Worm (Caenorhabditis elegans) whole organism, late embryonic: ENCODE results near the gene M163.21.

Experiments
- K02D7.2 ChIP-seq: sonication (generic microtip); optimal IDR thresholded peaks from 2 replicates; lab custom pipeline; 2017; ENCODE audit warnings: mild to moderate bottlenecking, missing genetic modification characterization, missing compliant biosample characterization
- K09A11.1 ChIP-seq: sonication (generic microtip); optimal IDR thresholded peaks from 2 replicates; lab custom pipeline; 2017; ENCODE audit warnings: antibody characterized with exemption, mild to moderate bottlenecking, missing genetic modification characterization, missing compliant biosample characterization; ENCODE audit not compliant: insufficient read depth
- T23F11.4 ChIP-seq: fragments of 200-800 bp; sonication (Bioruptor generic); optimal IDR thresholded peaks from 2 replicates; lab custom pipeline; 2018; ENCODE audit warnings: mild to moderate bottlenecking, missing genetic modification characterization, missing compliant biosample characterization
- Y22D7AL.16 ChIP-seq: sonication (generic microtip); optimal IDR thresholded peaks from 2 replicates; lab custom pipeline; 2016; ENCODE audit warnings: missing genetic modification characterization, missing compliant biosample characterization
- ama-1 ChIP-seq: fragments of 150-350 bp; optimal IDR thresholded peaks from 2 replicates; lab custom pipeline; 2014
- ceh-14 ChIP-seq: sonication (generic microtip); optimal IDR thresholded peaks from 2 replicates; lab custom pipeline; 2016; ENCODE audit warnings: missing genotype, missing genetic modification characterization, missing compliant biosample characterization
- ceh-18 ChIP-seq: sonication (generic microtip); optimal IDR thresholded peaks from 2 replicates; lab custom pipeline; 2016; ENCODE audit warnings: missing genetic modification characterization, missing compliant biosample characterization
- ceh-22 ChIP-seq: sonication (generic microtip); optimal IDR thresholded peaks from 2 replicates; lab custom pipeline; 2017; ENCODE audit warnings: missing biosample characterization, missing genetic modification characterization
- ceh-24 ChIP-seq: sonication (generic microtip); optimal IDR thresholded peaks from 2 replicates; lab custom pipeline; 2016; ENCODE audit warnings: mild to moderate bottlenecking, missing genetic modification characterization, missing compliant biosample characterization
- ceh-30 ChIP-seq: fragments of 150-350 bp; optimal IDR thresholded peaks from 2 replicates; lab custom pipeline; 2014; ENCODE audit warnings: missing biosample characterization, missing genetic modification characterization
- ceh-34 ChIP-seq: sonication (generic microtip); optimal IDR thresholded peaks from 2 replicates; lab custom pipeline; 2016; ENCODE audit warnings: mild to moderate bottlenecking, missing genetic modification characterization, missing compliant biosample characterization
- ceh-48 ChIP-seq: sonication (generic microtip); optimal IDR thresholded peaks from 2 replicates; lab custom pipeline; 2016; ENCODE audit warnings: missing genetic modification characterization, inconsistent platforms, missing compliant biosample characterization
- ceh-9 ChIP-seq: sonication (generic microtip); optimal IDR thresholded peaks from 2 replicates; lab custom pipeline; 2016; ENCODE audit warnings: mild to moderate bottlenecking, missing genetic modification characterization, inconsistent platforms, missing compliant biosample characterization
- che-1 ChIP-seq: sonication (generic microtip); optimal IDR thresholded peaks from 2 replicates; lab custom pipeline; 2016; ENCODE audit warnings: mild to moderate bottlenecking, missing genetic modification characterization, missing compliant biosample characterization
- dve-1 ChIP-seq: sonication (generic microtip); optimal IDR thresholded peaks from 2 replicates; lab custom pipeline; 2017; ENCODE audit warnings: antibody characterized with exemption, mild to moderate bottlenecking, missing genetic modification characterization, missing compliant biosample characterization
- elt-2 ChIP-seq: sonication (generic microtip); optimal IDR thresholded peaks from 2 replicates; lab custom pipeline; 2016; ENCODE audit warnings: missing genetic modification reagents, missing genetic modification characterization, missing compliant biosample characterization
- elt-4 ChIP-seq: sonication (generic microtip); optimal IDR thresholded peaks from 2 replicates; lab custom pipeline; 2016; ENCODE audit warnings: missing genetic modification characterization, missing compliant biosample characterization
- ets-4 ChIP-seq: sonication (generic microtip); optimal IDR thresholded peaks from 2 replicates; lab custom pipeline; 2016; ENCODE audit warnings: missing genetic modification characterization, missing compliant biosample characterization
- eyg-1 ChIP-seq: sonication (generic microtip); optimal IDR thresholded peaks from 2 replicates; lab custom pipeline; 2016; ENCODE audit warnings: missing genotype, missing genetic modification characterization, missing compliant biosample characterization
- fax-1 ChIP-seq: sonication (generic microtip); optimal IDR thresholded peaks from 2 replicates; lab custom pipeline; 2016; ENCODE audit warnings: missing genotype, missing genetic modification characterization, missing compliant biosample characterization
- fkh-10 ChIP-seq: fragments of 150-350 bp; optimal IDR thresholded peaks from 2 replicates; lab custom pipeline; 2014; ENCODE audit warnings: missing biosample characterization, missing genetic modification reagents, missing genetic modification characterization
- fkh-6 ChIP-seq: sonication (generic microtip); optimal IDR thresholded peaks from 2 replicates; lab custom pipeline; 2016; ENCODE audit warnings: missing genetic modification characterization, missing compliant biosample characterization
- hlh-13 ChIP-seq: fragments of 200-800 bp; sonication (Bioruptor generic); optimal IDR thresholded peaks from 2 replicates; lab custom pipeline; 2018; ENCODE audit warnings: mild to moderate bottlenecking, missing genetic modification characterization, missing compliant biosample characterization
- hlh-30 ChIP-seq: sonication (generic microtip); optimal IDR thresholded peaks from 2 replicates; lab custom pipeline; 2017; ENCODE audit warnings: antibody characterized with exemption, missing genetic modification characterization, missing compliant biosample characterization; ENCODE audit not compliant: insufficient read depth
- hlh-6 ChIP-seq: sonication (generic microtip); optimal IDR thresholded peaks from 2 replicates; lab custom pipeline; 2016; ENCODE audit warnings: missing genotype, missing genetic modification characterization, missing compliant biosample characterization
- lim-6 ChIP-seq: sonication (generic microtip); optimal IDR thresholded peaks from 2 replicates; lab custom pipeline; 2016; ENCODE audit warnings: missing genetic modification characterization, missing compliant biosample characterization
- lin-11 ChIP-seq: fragments of 200-800 bp; sonication (Bioruptor generic); optimal IDR thresholded peaks from 2 replicates; lab custom pipeline; 2018; ENCODE audit warnings: mild to moderate bottlenecking, missing genetic modification characterization, missing compliant biosample characterization
- madf-2 ChIP-seq: sonication (generic microtip); optimal IDR thresholded peaks from 2 replicates; lab custom pipeline; 2017; ENCODE audit warnings: missing genetic modification characterization, missing compliant biosample characterization
- mec-3 ChIP-seq: sonication (generic microtip); optimal IDR thresholded peaks from 2 replicates; lab custom pipeline; 2016; ENCODE audit warnings: borderline replicate concordance, missing genetic modification characterization, missing compliant biosample characterization
- nfya-1 ChIP-seq: sonication (generic microtip); optimal IDR thresholded peaks from 2 replicates; lab custom pipeline; 2017; ENCODE audit warnings: missing genetic modification characterization, mild to moderate bottlenecking, missing compliant biosample characterization, antibody characterized with exemption, moderate library complexity
- nhr-232 ChIP-seq: sonication (generic microtip); optimal IDR thresholded peaks from 2 replicates; lab custom pipeline; 2016; ENCODE audit warnings: missing genetic modification characterization, missing compliant biosample characterization
- npax-4 ChIP-seq: sonication (generic microtip); optimal IDR thresholded peaks from 2 replicates; lab custom pipeline; 2016; ENCODE audit warnings: missing genetic modification characterization, missing compliant biosample characterization
- pag-3 ChIP-seq: sonication (generic microtip); optimal IDR thresholded peaks from 2 replicates; lab custom pipeline; 2016; ENCODE audit warnings: missing compliant biosample characterization, missing genetic modification characterization, borderline replicate concordance
- pat-9 ChIP-seq: fragments of 200-800 bp; sonication (Bioruptor generic); optimal IDR thresholded peaks from 2 replicates; lab custom pipeline; 2018; ENCODE audit warnings: mild to moderate bottlenecking, missing genetic modification characterization, moderate library complexity, missing compliant biosample characterization
- pha-2 ChIP-seq: sonication (generic microtip); optimal IDR thresholded peaks from 2 replicates; lab custom pipeline; 2017; ENCODE audit warnings: mild to moderate bottlenecking, missing genetic modification characterization, missing compliant biosample characterization
- pqm-1 ChIP-seq: sonication (generic microtip); optimal IDR thresholded peaks from 2 replicates; lab custom pipeline; 2016; ENCODE audit warnings: missing genetic modification characterization, missing compliant biosample characterization
- pros-1 ChIP-seq: fragments of 150-350 bp; optimal IDR thresholded peaks from 2 replicates; lab custom pipeline; 2014; ENCODE audit warnings: missing biosample characterization, missing genetic modification reagents, missing genetic modification characterization
- ref-2 ChIP-seq: sonication (generic microtip); optimal IDR thresholded peaks from 2 replicates; lab custom pipeline; 2016; ENCODE audit warnings: missing genetic modification characterization, missing compliant biosample characterization
- rnt-1 ChIP-seq: sonication (generic microtip); optimal IDR thresholded peaks from 2 replicates; lab custom pipeline; 2016; ENCODE audit warnings: missing genetic modification characterization, missing compliant biosample characterization
- sox-2 ChIP-seq: fragments of 200-800 bp; sonication (Bioruptor generic); IDR thresholded peaks from 2 replicates; pipeline ENCODE4 v1.3.6; 2022; ENCODE audit warnings: missing genetic modification reagents, missing genetic modification characterization, missing compliant biosample characterization
- sox-4 ChIP-seq: sonication (generic microtip); optimal IDR thresholded peaks from 2 replicates; lab custom pipeline; 2017; ENCODE audit warnings: mild to moderate bottlenecking, missing genetic modification characterization, inconsistent platforms, missing compliant biosample characterization
- syd-9 ChIP-seq: sonication (generic microtip); optimal IDR thresholded peaks from 2 replicates; lab custom pipeline; 2016; ENCODE audit warnings: mild to moderate bottlenecking, missing genetic modification characterization, moderate library complexity, missing compliant biosample characterization
- tbx-2 ChIP-seq: sonication (generic microtip); optimal IDR thresholded peaks from 2 replicates; lab custom pipeline; 2016; ENCODE audit warnings: missing genetic modification characterization, missing compliant biosample characterization
- tbx-7 ChIP-seq: sonication (generic microtip); optimal IDR thresholded peaks from 2 replicates; lab custom pipeline; 2016; ENCODE audit warnings: missing genotype, missing genetic modification characterization, missing compliant biosample characterization
- ttx-3 ChIP-seq: sonication (generic microtip); optimal IDR thresholded peaks from 2 replicates; lab custom pipeline; 2016; ENCODE audit warnings: missing genetic modification reagents, missing genetic modification characterization, missing compliant biosample characterization
- unc-3 ChIP-seq, 2 experiments: fragments of 200-800 bp in 1 of 2; sonication (Bioruptor generic) in 1 of 2; sonication (generic microtip) in 1 of 2; conservative IDR thresholded peaks in 1 of 2; optimal IDR thresholded peaks in 1 of 2; 2 replicates each; pipeline versions ENCODE4 v1.3.6 to Lab custom; 2016 to 2022; ENCODE audit warnings: missing compliant biosample characterization in 2 of 2, missing genetic modification characterization in 2 of 2, missing genetic modification reagents in 1 of 2
- unc-42 ChIP-seq: sonication (generic microtip); optimal IDR thresholded peaks from 2 replicates; lab custom pipeline; 2016; ENCODE audit warnings: missing genotype, missing genetic modification characterization, missing compliant biosample characterization
- unc-55 ChIP-seq: sonication (generic microtip); optimal IDR thresholded peaks from 2 replicates; lab custom pipeline; 2017; ENCODE audit warnings: missing biosample characterization, missing genetic modification reagents, missing genetic modification characterization
- unc-86 ChIP-seq: sonication (generic microtip); optimal IDR thresholded peaks from 2 replicates; lab custom pipeline; 2016; ENCODE audit warnings: missing genetic modification characterization, missing compliant biosample characterization
- zip-5 ChIP-seq: sonication (generic microtip); optimal IDR thresholded peaks from 2 replicates; lab custom pipeline; 2016; ENCODE audit warnings: missing genetic modification characterization, missing compliant biosample characterization
- ztf-16 ChIP-seq: sonication (generic microtip); optimal IDR thresholded peaks from 2 replicates; lab custom pipeline; 2017; ENCODE audit warnings: missing genetic modification characterization, missing compliant biosample characterization

The M163.21 gene

ce11 chrX:14503800-14504550, 37.3 kb downstream of the M163.21 start, which contains the start of gene M163.1 (continued):
- TF ChIP-seq ceh-9 (tag; lab: Kevin White, UChicago): no peak
- TF ChIP-seq nfya-1 (tag; lab: Kevin White, UChicago): peak; percentile 13
- TF ChIP-seq fax-1 (tag; lab: Kevin White, UChicago): no peak
- no peak for TF ChIP-seq ceh-24
- TF ChIP-seq fkh-10 (GFP tag; lab: Kevin White, UChicago): no peak
- peak; percentile 1 for TF ChIP-seq hlh-30 (tag; lab: Kevin White, UChicago)
- TF ChIP-seq sox-4 (tag; lab: Kevin White, UChicago): no peak
- TF ChIP-seq ets-4 (tag; lab: Kevin White, UChicago): no peak
- TF ChIP-seq sox-2 (GFP tag; lab: Robert Waterston, UW): peak; percentile 3; the same call in 1 of the 2 replicates
- no peak for TF ChIP-seq T23F11.4
- no peak for TF ChIP-seq che-1 (tag; lab: Kevin White, UChicago)
- TF ChIP-seq ceh-14 (tag; lab: Kevin White, UChicago): no peak
- TF ChIP-seq unc-55: no peak
- TF ChIP-seq syd-9 (tag; lab: Kevin White, UChicago): no peak
- TF ChIP-seq unc-86: no peak
- no peak for TF ChIP-seq pat-9 (tag; lab: Kevin White, UChicago)
- peak; percentile 56 for TF ChIP-seq tbx-2 (tag; lab: Kevin White, UChicago)
- no peak for TF ChIP-seq fkh-6 (tag; lab: Kevin White, UChicago)
- no peak for TF ChIP-seq pqm-1 (tag; lab: Kevin White, UChicago)
- TF ChIP-seq pros-1 (tag; lab: Kevin White, UChicago): peak; percentile 10
- TF ChIP-seq ref-2 (tag; lab: Kevin White, UChicago): no peak
- no peak for TF ChIP-seq Y22D7AL.16
- peak; percentile 0 for TF ChIP-seq ceh-18 (tag; lab: Kevin White, UChicago)
- TF ChIP-seq ceh-48 (tag; lab: Kevin White, UChicago): no peak
- TF ChIP-seq ceh-22 (tag; lab: Kevin White, UChicago): no peak
- TF ChIP-seq unc-3 (GFP tag; conservative IDR thresholded peaks at IDR 0.05; lab: Robert Waterston, UW): no peak
- TF ChIP-seq unc-3 (tag; optimal IDR thresholded peaks at IDR 0.05; lab: Kevin White, UChicago): no peak
- peak; percentile 22 for TF ChIP-seq eyg-1
- TF ChIP-seq hlh-13 (GFP tag; lab: Kevin White, UChicago): no peak
- TF ChIP-seq tbx-7 (tag; lab: Kevin White, UChicago): no peak
- no peak for TF ChIP-seq K09A11.1 (tag; lab: Kevin White, UChicago)
- TF ChIP-seq pag-3: no peak
- TF ChIP-seq ttx-3 (tag; lab: Kevin White, UChicago): no peak
- no peak for TF ChIP-seq ceh-34 (tag; lab: Kevin White, UChicago)
- no peak for TF ChIP-seq npax-4 (tag; lab: Kevin White, UChicago)
- no peak for TF ChIP-seq hlh-6 (tag; lab: Kevin White, UChicago)
- TF ChIP-seq ama-1: no peak
- TF ChIP-seq lin-11 (tag; lab: Kevin White, UChicago): no peak
- no peak for TF ChIP-seq pha-2 (tag; lab: Kevin White, UChicago)
- TF ChIP-seq elt-4 (tag; lab: Kevin White, UChicago): no peak
- no peak for TF ChIP-seq mec-3 (tag; lab: Kevin White, UChicago)
- TF ChIP-seq nhr-232 (tag; lab: Kevin White, UChicago): peak; percentile 3
- no peak for TF ChIP-seq ztf-16
- TF ChIP-seq K02D7.2 (tag; lab: Kevin White, UChicago): no peak
- TF ChIP-seq lim-6: no peak
- no peak for TF ChIP-seq elt-2 (tag; lab: Kevin White, UChicago)
- TF ChIP-seq rnt-1: peak; percentile 36
- no peak for TF ChIP-seq dve-1
- no peak for TF ChIP-seq ceh-30 (tag; lab: Kevin White, UChicago)
- no peak for TF ChIP-seq madf-2 (tag; lab: Kevin White, UChicago)
- no peak for TF ChIP-seq zip-5 (tag; lab: Kevin White, UChicago)
- peak; percentile 3 for TF ChIP-seq unc-42 (tag; lab: Kevin White, UChicago)
